Worm (Caenorhabditis elegans): ENCODE results near the gene men-1.
A peak's percentile ranks its signal among the peaks of the same experiment; 100 is the strongest.

Gene men-1

ce11 chrII:14269142-14269593, 35.2 kb upstream of the men-1 start, which contains the start of gene Y54G11A.1:
Gene Y54G11A.1 (minus strand): TSS chrII:14269192.
- no peak for TF ChIP-seq lin-13 (GFP tag; optimal IDR thresholded peaks at IDR 0.05)
- no peak for TF ChIP-seq vab-7 (GFP tag; IDR thresholded peaks at IDR 0.05)
- TF ChIP-seq lin-15B (tag; optimal IDR thresholded peaks at IDR 0.05), result no peak
- TF ChIP-seq mdt-29 (GFP tag; IDR thresholded peaks at IDR 0.05), result no peak
- TF ChIP-seq T26A8.4 (GFP tag; IDR thresholded peaks at IDR 0.05), result no peak
- TF ChIP-seq fos-1 (tag; optimal IDR thresholded peaks at IDR 0.05), result no peak
- no peak for TF ChIP-seq ctbp-1 (GFP tag; IDR thresholded peaks at IDR 0.05)

- TF ChIP-seq set-16 (GFP tag; IDR thresholded peaks at IDR 0.05), result peak; percentile 76
- TF ChIP-seq unc-62 (GFP tag; optimal IDR thresholded peaks at IDR 0.05 in 1 of 2), result no peak
- no peak for TF ChIP-seq unc-62 (tag; optimal IDR thresholded peaks at IDR 0.05)
Measured at ce11 chrII:14257943-14258342, 24.0 kb upstream of the men-1 start.

ce11 chrII:14256779-14257178, 22.9 kb upstream of the men-1 start, which contains the start of gene Y54G11A.19:
Gene Y54G11A.19 (minus strand): TSS chrII:14256879.
- TF ChIP-seq vab-7 (GFP tag; IDR thresholded peaks at IDR 0.05) (no peak), hif-1 (tag; optimal IDR thresholded peaks at IDR 0.05) (no peak), daf-12 (tag; optimal IDR thresholded peaks at IDR 0.05) (no peak), ceh-62 (tag; optimal IDR thresholded peaks at IDR 0.05) (no peak), F49E8.2 (tag; optimal IDR thresholded peaks at IDR 0.05; ENCODE audit: borderline replicate concordance) (no peak), ZK546.5 (tag; optimal IDR thresholded peaks at IDR 0.05) (no peak), fkh-10 (GFP tag; optimal IDR thresholded peaks at IDR 0.05) (no peak), mdt-29 (GFP tag; IDR thresholded peaks at IDR 0.05) (no peak), nhr-102 (tag; optimal IDR thresholded peaks at IDR 0.05) (no peak), lir-3 (tag; optimal IDR thresholded peaks at IDR 0.05) (no peak), Y5F2A.4 (GFP tag; optimal IDR thresholded peaks at IDR 0.05) (no peak), sdz-12 (GFP tag; optimal IDR thresholded peaks at IDR 0.05) (no peak), T26A8.4 (GFP tag; IDR thresholded peaks at IDR 0.05) (no peak), lim-7 (GFP tag; IDR thresholded peaks at IDR 0.05) (no peak)

DNA sequence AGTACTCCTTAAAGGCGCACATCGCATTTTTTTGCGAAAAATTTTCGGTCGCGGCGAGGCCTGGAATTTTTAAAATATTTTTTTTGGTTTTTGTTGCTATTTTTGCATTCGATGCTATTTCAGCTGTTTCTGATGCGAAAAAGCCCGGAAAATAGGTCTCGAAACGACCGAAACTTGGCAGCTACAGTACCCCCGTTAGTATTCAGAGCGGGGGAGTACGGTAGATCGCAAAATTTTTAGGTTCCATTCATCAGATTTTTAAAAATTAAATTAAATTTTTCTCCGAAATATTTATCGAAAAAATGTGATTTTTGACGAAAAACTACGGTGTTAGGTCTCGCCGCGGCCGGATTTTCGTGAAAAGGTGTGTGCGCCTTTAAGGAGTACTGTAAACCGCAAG, 21.9 kb upstream of the men-1 start:
- TF ChIP-seq gei-8 (GFP tag; optimal IDR thresholded peaks at IDR 0.05), result peak; percentile 14
- peak; percentile 41; the same call in 1 of the 2 replicates for TF ChIP-seq nhr-42 (GFP tag; IDR thresholded peaks at IDR 0.05)
- no peak for TF ChIP-seq lin-29 (GFP tag; IDR thresholded peaks at IDR 0.05)
- no peak for TF ChIP-seq T26A8.4 (GFP tag; IDR thresholded peaks at IDR 0.05)
- no peak for TF ChIP-seq duxl-1 (tag; optimal IDR thresholded peaks at IDR 0.05; ENCODE audit: poor library complexity)

ce11 chrII:14252057-14252456, 18.1 kb upstream of the men-1 start, which contains the start of gene Y54G11A.2:
Gene Y54G11A.2 (plus strand): TSS chrII:14252357.
- no peak for TF ChIP-seq set-16 (GFP tag; IDR thresholded peaks at IDR 0.05)
- no peak for TF ChIP-seq nhr-10 (tag; optimal IDR thresholded peaks at IDR 0.05)
- no peak for TF ChIP-seq ceh-28 (tag; optimal IDR thresholded peaks at IDR 0.05)
- no peak for TF ChIP-seq aha-1 (tag)

ce11 chrII:14251400-14251940, 17.6 kb upstream of the men-1 start:
- TF ChIP-seq skn-1 (tag; optimal IDR thresholded peaks at IDR 0.05), result no peak
- TF ChIP-seq nhr-48 (tag; optimal IDR thresholded peaks at IDR 0.05), result peak; percentile 94
- peak; percentile 63 for TF ChIP-seq unc-130 (GFP tag; optimal IDR thresholded peaks at IDR 0.05)
- peak; percentile 65 to 73 for TF ChIP-seq daf-16 (GFP tag; optimal IDR thresholded peaks at IDR 0.05)
- TF ChIP-seq daf-16 (tag; optimal IDR thresholded peaks at IDR 0.05), result peak; percentile 56
- TF ChIP-seq egl-43 (GFP tag; IDR thresholded peaks at IDR 0.05), result peak; percentile 85
- TF ChIP-seq snpc-1.2 (GFP tag; IDR thresholded peaks at IDR 0.05), result 0 out of 2 replicates have a peak, but pooled peaks have one; percentile 49
- TF ChIP-seq zfp-2 (tag; optimal IDR thresholded peaks at IDR 0.05), result peak; percentile 75
- peak; percentile 99 for TF ChIP-seq hlh-11 (tag; optimal IDR thresholded peaks at IDR 0.05)
- peak; percentile 60; the same call in 1 of the 2 replicates for TF ChIP-seq php-3 (GFP tag; IDR thresholded peaks at IDR 0.05)
- peak; percentile 85 for TF ChIP-seq lin-38 (GFP tag; IDR thresholded peaks at IDR 0.05)
- TF ChIP-seq gei-8 (GFP tag; optimal IDR thresholded peaks at IDR 0.05), result peak; percentile 80
- TF ChIP-seq D1046.2 (GFP tag; IDR thresholded peaks at IDR 0.05), result 0 out of 2 replicates have a peak, but pooled peaks have one; percentile 13
- no peak for TF ChIP-seq zag-1 (tag; optimal IDR thresholded peaks at IDR 0.05)
- TF ChIP-seq T26A8.4 (GFP tag; IDR thresholded peaks at IDR 0.05), result peak; percentile 93
- peak; percentile 90 for TF ChIP-seq dmd-6 (GFP tag; IDR thresholded peaks at IDR 0.05)
- peak; percentile 66 for TF ChIP-seq F49E8.2 (tag; optimal IDR thresholded peaks at IDR 0.05; ENCODE audit: borderline replicate concordance)
- no peak for TF ChIP-seq pqm-1 (tag; optimal IDR thresholded peaks at IDR 0.05)
